Fruit fly (Drosophila melanogaster): ENCODE measurements around the gene CG34155.

DNA sequence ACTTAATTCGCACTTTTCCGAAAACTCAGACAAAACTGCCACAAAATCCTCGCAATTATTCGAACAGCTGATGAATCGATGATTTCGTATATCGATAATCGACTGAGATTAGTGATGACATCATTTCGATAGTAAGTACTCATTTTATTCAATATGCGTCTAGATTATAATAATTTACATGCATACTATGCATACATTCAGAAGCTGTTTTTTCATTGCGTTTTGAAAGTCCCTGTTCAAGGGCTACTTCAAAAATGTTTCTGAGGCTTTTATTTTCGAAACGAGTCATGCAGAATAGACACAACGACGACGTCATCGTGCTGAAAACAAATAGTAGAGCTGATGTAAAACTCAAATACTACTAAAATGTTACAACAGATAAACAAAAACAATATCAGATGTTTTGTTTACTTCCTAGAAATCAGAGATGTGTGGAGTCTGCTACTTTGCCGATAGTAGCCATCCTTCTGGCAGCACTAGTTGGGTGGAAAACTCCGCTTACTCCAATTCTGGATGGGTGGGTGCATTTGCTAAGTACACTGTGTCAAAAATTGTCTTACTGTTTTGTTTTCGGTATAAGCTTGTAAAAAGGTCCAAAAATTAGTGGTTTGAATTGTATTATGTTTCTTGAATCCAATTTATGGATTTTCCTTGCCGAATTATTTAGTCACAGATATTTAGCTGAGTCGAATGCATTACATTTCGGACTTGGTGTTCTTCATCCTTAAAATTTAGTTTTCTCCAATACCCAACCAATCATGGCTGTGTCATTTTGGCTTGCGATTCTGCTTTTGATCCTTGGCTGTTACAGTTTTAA is 41.6 kb upstream of the CG34155 start, which contains the start of the genes CG2246 and CG31021:
- no peak for TF ChIP-seq ttk (optimal IDR thresholded peaks at IDR 0.05)
- TF ChIP-seq Myc (optimal IDR thresholded peaks at IDR 0.05) = no peak
- no peak for TF ChIP-seq h (optimal IDR thresholded peaks at IDR 0.05)
- TF ChIP-seq psq (optimal IDR thresholded peaks at IDR 0.05) = no peak

All from Kc167 (cell line).